Worm (Caenorhabditis elegans) whole organism, L4 larva: Measurements from ENCODE around the gene mrpl-55.

Source experiments
- Y105C5A.15 ChIP-seq: fragments of 200-800 bp; sonication (Bioruptor generic); IDR thresholded peaks from 2 replicates; pipeline ENCODE4 v1.3.6; 2022; ENCODE audit warnings: missing genetic modification characterization, missing compliant biosample characterization
- ZK546.5 ChIP-seq, 2 experiments: sonication (generic microtip); optimal IDR thresholded peaks; 2 replicates each; lab custom pipeline; 2017; ENCODE audit warnings: missing biosample characterization in 2 of 2, missing genetic modification characterization in 2 of 2
- ama-1 ChIP-seq: fragments of 150-350 bp; optimal IDR thresholded peaks from 2 replicates; lab custom pipeline; 2014; ENCODE audit warnings: inconsistent platforms, mixed read lengths
- ceh-32 ChIP-seq: sonication (generic microtip); optimal IDR thresholded peaks from 2 replicates; lab custom pipeline; 2016; ENCODE audit warnings: mild to moderate bottlenecking, missing genetic modification characterization, missing compliant biosample characterization; ENCODE audit not compliant: poor library complexity
- duxl-1 ChIP-seq: sonication (generic microtip); optimal IDR thresholded peaks from 2 replicates; lab custom pipeline; 2016; ENCODE audit warnings: mild to moderate bottlenecking, missing genetic modification characterization, moderate library complexity, missing compliant biosample characterization; ENCODE audit not compliant: poor library complexity
- egl-27 ChIP-seq: sonication (generic microtip); optimal IDR thresholded peaks from 3 replicates; lab custom pipeline; 2017; ENCODE audit warnings: missing biosample characterization, missing genetic modification reagents, missing genetic modification characterization
- lin-13 ChIP-seq: fragments of 150-350 bp; optimal IDR thresholded peaks from 2 replicates; lab custom pipeline; 2014; ENCODE audit warnings: missing biosample characterization, missing genetic modification reagents, missing genetic modification characterization
- nhr-6 ChIP-seq: fragments of 150-350 bp; optimal IDR thresholded peaks from 2 replicates; lab custom pipeline; 2014; ENCODE audit warnings: missing biosample characterization, missing genetic modification characterization
- zag-1 ChIP-seq: fragments of 150-350 bp; optimal IDR thresholded peaks from 2 replicates; lab custom pipeline; 2014; ENCODE audit warnings: missing biosample characterization, missing genetic modification characterization

ce11 chrIV:428869-429268, 14.9 kb upstream of the mrpl-55 start, which contains the start of gene Y66H1A.5:
- TF ChIP-seq ceh-32: no peak
- TF ChIP-seq ama-1 (lab: Kevin White, UChicago): no peak
- TF ChIP-seq zag-1: no peak
- no peak for TF ChIP-seq nhr-6
- TF ChIP-seq Y105C5A.15 (GFP tag; lab: Robert Waterston, UW): no peak
- no peak for TF ChIP-seq duxl-1 (tag; lab: Kevin White, UChicago)
- no peak for TF ChIP-seq egl-27 (tag; lab: Kevin White, UChicago)
- TF ChIP-seq ZK546.5 (tag; optimal IDR thresholded peaks at IDR 0.05; lab: Kevin White, UChicago): no peak
- TF ChIP-seq lin-13 (GFP tag; lab: Kevin White, UChicago): no peak
